Fruit fly (Drosophila melanogaster) whole organism: ENCODE results near the gene ssp7.

ENCODE experiments used
- CG8478 ChIP-seq: fragments of >200 bp; optimal IDR thresholded peaks from 2 replicates; lab custom pipeline; 2018; ENCODE audit warnings: inconsistent platforms
- Dll ChIP-seq: fragments of >200 bp; optimal IDR thresholded peaks from 2 replicates; lab custom pipeline; 2017
- EcR ChIP-seq, 2 experiments: fragments of >200 bp; optimal IDR thresholded peaks; 2 replicates each; lab custom pipeline; 2017; ENCODE audit warnings: missing biosample characterization in 2 of 2, missing genetic modification characterization in 2 of 2, missing genetic modification reagents in 2 of 2
- pan ChIP-seq: fragments of >200 bp; optimal IDR thresholded peaks from 2 replicates; lab custom pipeline; 2017
- psq ChIP-seq: fragments of >200 bp; optimal IDR thresholded peaks from 2 replicates; lab custom pipeline; 2017
- usp ChIP-seq: fragments of >200 bp; optimal IDR thresholded peaks from 2 replicates; lab custom pipeline; 2017; ENCODE audit warnings: missing biosample characterization, missing genetic modification characterization, mixed read lengths

Gene ssp7

DNA sequence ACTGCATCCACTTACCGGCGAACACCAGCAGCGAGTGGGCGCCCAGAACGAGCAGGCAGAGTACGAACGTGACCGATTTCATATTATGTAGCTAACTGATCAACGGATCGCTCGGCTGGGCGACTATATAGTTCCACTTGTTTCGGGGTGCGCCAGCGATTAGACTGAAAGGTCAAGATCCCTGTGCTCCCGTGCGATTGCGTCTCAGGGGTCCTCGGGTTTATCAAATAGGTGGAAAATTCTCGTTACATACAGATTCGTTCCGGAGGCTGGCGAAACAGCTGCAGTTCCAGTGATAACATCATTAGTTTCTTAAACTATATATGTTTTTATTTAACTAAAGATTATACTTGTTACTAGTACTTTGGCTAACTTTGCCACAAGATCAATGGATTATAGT lies at the start of gene ssp7:
ssp7 (minus strand) TSS at position 101 of the 400 bp plus-strand sequence.
- TF ChIP-seq psq (no peak), EcR (GFP tag; optimal IDR thresholded peaks at IDR 0.05; lab: Kevin White, UChicago) (no peak), CG8478 (lab: Kevin White, UChicago) (no peak)

DNA sequence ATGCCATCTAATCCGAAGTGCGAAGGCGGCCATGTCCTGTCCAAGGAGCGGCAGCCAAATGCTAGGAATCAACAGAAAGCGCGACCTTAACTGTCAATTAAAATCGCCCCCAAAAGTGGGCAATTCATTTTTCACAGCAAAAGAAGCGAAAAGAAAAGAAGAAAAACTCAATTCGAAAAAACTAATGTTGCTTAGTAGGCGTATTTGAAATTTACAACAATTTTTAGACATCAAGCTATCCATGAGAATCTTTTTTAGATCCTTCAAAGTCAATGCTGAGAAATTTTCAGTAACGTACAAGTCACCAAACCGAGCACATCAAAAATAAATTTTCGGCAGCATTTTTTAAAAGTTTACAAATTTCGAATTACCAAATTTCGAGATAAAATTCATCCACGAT lies 42.6 kb upstream of the ssp7 start, which contains the start of gene CG15200:
CG15200 (plus strand) TSS at position 301 of the 400 bp plus-strand sequence.
- TF ChIP-seq psq (no peak), Dll (lab: Kevin White, UChicago) (no peak), pan (no peak), EcR (GFP tag; optimal IDR thresholded peaks at IDR 0.05; lab: Kevin White, UChicago) (no peak), usp (GFP tag; lab: Kevin White, UChicago) (no peak), CG8478 (lab: Kevin White, UChicago) (no peak)

DNA sequence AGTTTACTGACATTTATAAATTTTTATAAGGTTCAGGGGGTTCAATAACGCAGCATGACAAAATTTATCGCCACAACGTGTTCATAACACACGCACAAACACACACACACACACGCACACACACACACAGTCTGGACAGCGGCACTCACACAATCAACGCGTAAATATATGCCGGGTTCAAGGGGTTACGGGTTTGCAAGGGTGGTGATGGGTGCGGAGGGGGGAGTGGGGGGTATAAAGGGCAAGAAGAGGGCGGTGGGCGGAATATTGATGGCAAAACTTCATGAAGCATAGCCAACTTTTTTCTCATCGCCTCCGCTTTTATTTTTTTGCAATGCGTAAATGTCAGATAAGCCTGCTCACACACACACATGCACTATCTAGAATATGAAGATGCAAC lies 36.0 kb upstream of the ssp7 start:
- TF ChIP-seq CG8478 (lab: Kevin White, UChicago) (no peak), pan (no peak)

DNA sequence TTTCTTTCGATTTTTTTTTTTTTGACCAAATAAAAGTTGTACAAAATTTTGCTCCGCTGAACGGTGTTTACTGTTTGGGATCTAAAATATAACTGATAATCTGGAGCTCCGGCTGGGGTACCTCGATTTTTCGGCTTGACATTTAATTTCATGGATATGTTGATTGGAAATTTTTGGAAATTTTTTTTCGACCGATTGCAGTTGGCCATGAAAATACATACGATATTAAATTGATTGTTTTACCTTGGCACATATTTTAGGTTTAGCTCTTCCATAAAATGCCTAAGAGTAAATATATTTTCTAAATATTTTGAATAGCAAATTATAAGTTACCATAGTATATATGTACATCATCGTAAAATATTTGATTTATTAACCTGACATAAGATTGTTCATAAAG lies 30.5 kb upstream of the ssp7 start, which contains the start of gene CG1394:
CG1394 (minus strand) TSS at position 101 of the 400 bp plus-strand sequence.
- TF ChIP-seq pan: no peak
- no peak for TF ChIP-seq EcR (GFP tag; optimal IDR thresholded peaks at IDR 0.05; lab: Kevin White, UChicago)
- TF ChIP-seq Dll (lab: Kevin White, UChicago): no peak
- TF ChIP-seq psq: no peak
- TF ChIP-seq CG8478 (lab: Kevin White, UChicago): no peak
- TF ChIP-seq usp (GFP tag; lab: Kevin White, UChicago): no peak

DNA sequence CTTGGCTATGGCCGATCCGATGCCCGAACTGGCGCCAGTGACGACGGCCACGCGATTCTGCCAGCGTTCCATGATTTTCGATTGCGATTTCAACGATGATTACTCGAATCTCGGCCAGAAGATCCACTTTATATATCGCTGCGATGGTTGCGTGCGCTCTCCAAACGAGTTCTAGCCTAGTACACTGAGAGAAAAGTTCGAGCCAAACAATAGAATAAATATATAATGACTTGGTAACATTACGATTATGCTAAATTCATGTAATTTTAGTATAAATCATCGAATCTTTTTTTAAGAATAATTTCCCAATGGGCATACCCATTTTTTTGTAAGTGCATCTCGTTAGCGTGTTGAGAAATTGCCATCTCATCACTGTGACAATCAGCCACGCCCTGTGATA lies 28.9 kb upstream of the ssp7 start, which contains the start of gene Antdh:
Antdh (minus strand) TSS at position 101 of the 400 bp plus-strand sequence.
- TF ChIP-seq psq (no peak), CG8478 (lab: Kevin White, UChicago) (no peak), Dll (lab: Kevin White, UChicago) (no peak), EcR (GFP tag; optimal IDR thresholded peaks at IDR 0.05; lab: Kevin White, UChicago) (no peak), pan (no peak), usp (GFP tag; lab: Kevin White, UChicago) (no peak)

DNA sequence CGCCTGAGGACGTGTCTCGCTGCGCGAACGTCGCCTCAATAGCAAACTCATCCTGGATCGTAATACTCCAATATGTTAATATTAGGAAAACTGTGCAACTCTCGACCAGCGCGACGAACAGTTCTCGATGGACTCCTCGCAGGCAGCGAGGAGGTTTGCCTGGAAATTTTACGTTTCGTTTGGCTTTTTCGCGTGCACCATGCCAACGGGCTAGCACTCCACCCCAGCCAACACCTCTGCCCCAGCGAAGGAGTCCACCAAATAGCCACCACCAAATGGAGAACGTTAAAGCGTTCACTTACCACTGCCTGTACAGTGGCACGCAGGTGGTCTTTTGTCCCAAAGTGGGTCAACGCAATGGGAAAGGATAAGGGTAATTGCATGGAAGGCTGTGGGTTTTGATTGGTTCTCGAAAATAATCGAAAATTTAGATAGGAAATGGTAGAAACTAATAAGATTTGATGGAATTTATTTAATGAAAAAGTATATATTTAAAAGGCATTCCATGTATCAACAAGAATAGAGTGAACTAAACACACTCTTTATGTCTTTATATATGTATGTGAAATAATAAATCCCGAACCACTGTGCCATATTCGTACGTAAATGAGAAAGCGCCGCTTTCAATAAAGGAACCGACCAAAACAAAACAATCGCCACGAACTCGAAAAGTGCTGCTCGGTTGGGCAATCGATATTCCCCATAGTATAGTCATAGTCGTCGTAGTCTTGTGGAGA lies 19.8 kb upstream of the ssp7 start, which contains the start of gene CG32668:
CG32668 (minus strand) TSS at position 51 of the 737 bp plus-strand sequence.
- no peak for TF ChIP-seq CG8478 (lab: Kevin White, UChicago)
- no peak for TF ChIP-seq usp (GFP tag; lab: Kevin White, UChicago)
- no peak for TF ChIP-seq Dll (lab: Kevin White, UChicago)
- no peak for TF ChIP-seq pan
- no peak for TF ChIP-seq EcR (GFP tag; optimal IDR thresholded peaks at IDR 0.05; lab: Kevin White, UChicago)
- TF ChIP-seq psq: no peak

DNA sequence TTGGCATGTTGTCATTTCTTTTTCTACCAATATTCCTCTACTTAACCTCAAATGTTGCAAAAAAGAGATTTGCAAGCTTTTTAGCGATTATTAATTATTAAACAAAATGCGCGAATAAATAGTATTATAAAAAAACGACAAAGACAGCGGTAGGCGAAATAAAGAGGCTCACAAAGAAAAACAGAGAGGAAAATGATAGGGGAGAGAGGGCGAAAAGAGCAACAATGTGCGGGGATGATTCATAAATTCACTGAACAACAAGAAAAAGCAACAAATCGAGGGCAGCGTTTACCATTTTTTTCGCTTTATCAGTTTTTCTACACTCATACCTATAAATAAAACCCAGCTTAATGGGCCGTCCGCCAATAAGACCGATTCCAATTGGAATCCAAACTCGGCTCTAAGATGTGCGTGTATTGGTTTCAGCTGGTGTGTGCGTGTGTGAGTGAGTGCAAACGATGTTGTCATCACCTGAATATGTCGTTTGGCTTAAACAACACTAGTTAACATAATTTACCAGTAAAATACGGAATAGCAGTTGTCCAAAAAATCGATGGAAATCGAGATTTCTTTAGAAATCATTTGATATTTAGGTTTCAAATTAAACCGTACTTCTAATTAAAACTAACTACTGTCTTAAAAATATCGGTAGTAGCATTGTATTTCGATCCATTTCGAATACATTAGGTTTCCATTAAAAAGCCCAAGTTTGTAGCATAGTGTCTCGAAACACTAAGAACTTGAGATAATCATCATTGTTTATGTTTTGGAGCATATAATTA lies 15.9 kb upstream of the ssp7 start:
- TF ChIP-seq pan (no peak), EcR (GFP tag; optimal IDR thresholded peaks at IDR 0.05; lab: Kevin White, UChicago) (no peak), usp (GFP tag; lab: Kevin White, UChicago) (no peak), Dll (lab: Kevin White, UChicago) (no peak), psq (no peak), CG8478 (lab: Kevin White, UChicago) (no peak)

DNA sequence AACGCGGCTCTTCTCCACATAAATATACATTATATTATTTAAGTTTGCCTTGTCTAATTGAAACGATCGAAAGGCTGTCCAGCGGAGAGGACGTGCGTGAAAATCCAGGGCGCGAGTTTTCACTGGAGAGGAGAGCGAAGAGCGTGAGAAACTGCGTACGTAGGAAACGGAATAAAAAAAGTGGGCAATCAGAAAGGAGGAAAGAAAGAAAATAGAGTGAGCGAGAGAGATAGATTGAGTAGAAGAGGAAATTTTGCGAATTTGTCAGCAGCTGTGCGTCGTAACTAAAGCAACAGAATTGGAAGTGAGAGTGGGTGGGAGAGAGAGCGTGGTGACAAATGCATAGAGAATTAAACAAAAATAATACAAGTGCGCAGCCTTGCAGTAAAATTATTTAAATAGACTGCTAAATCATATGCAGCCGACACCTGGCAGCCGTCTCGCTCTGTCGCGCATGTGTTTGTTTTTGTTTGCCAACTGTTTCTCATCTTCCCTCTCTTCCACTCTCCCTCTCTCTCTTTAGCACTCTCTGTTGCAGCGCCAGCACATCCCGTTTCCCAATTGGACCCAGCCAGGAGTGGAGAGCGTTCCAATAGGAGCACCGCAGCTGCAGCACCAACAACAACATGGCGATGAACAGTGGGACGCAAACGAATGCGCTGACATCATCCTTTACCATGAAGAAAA lies 14.6 kb upstream of the ssp7 start:
- no peak for TF ChIP-seq pan
- TF ChIP-seq CG8478 (lab: Kevin White, UChicago): peak; percentile 56
- TF ChIP-seq EcR (GFP tag; optimal IDR thresholded peaks at IDR 0.05; lab: Kevin White, UChicago): no peak
- TF ChIP-seq Dll (lab: Kevin White, UChicago): peak; percentile 83

DNA sequence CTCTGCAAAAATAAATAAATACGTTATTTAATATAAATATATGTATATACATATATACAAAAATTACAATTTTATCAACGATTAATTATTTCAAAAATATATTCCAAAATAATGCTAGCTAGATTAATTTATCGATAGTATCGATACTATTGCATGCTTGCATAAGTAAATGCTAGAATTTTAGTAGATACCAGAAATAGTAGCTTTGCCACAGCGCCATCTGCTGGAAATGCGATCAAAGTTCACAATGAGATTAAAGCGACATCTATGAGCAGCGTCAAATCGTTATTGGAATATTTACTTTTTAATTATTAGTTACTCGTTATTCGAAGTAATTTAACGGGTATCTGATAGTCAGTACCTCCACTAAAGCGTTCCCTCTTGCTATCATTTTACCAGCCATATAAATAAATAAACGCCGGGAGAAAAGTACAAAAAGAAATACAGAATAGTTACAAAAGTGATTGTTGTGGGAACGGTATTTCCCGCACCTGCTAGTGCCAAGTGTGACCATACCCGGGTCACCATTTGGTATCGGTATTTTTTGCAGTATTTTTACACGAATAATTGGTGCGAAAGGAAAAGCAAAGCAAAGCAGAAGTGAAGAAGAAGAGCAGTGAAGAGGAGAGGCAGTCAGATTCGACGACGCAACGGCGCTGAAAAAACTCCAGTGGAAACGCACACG lies 13.9 kb upstream of the ssp7 start, which contains the start of the genes rtv and Dlic:
rtv (minus strand) TSS at position 165 of the 685 bp plus-strand sequence.
Dlic (plus strand) TSS at position 596 of the 685 bp plus-strand sequence.
- TF ChIP-seq Dll (lab: Kevin White, UChicago) (no peak), pan (no peak), EcR (GFP tag; optimal IDR thresholded peaks at IDR 0.05; lab: Kevin White, UChicago) (no peak), psq (no peak), CG8478 (lab: Kevin White, UChicago) (no peak), usp (GFP tag; lab: Kevin White, UChicago) (no peak)

DNA sequence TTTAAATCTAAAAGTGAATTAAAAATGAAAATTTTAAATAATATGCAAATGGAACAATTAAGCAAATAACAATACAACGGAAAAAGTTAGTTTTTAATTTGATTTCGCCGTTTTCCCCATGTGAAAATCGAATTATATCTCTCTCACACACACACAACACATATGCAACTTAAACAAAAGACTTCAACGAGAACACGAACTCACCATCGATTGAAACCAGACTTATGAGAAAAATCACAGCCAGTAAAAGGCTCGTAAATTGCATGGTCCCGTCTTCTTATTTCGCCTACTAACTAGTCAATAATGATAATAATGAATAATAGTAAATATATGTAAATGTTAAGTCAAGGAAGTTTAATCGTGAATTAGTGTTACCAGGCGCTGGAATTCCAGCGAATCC lies 13.3 kb upstream of the ssp7 start:
- no peak for TF ChIP-seq CG8478 (lab: Kevin White, UChicago)
- no peak for TF ChIP-seq EcR (GFP tag; optimal IDR thresholded peaks at IDR 0.05; lab: Kevin White, UChicago)
- TF ChIP-seq Dll (lab: Kevin White, UChicago): no peak

DNA sequence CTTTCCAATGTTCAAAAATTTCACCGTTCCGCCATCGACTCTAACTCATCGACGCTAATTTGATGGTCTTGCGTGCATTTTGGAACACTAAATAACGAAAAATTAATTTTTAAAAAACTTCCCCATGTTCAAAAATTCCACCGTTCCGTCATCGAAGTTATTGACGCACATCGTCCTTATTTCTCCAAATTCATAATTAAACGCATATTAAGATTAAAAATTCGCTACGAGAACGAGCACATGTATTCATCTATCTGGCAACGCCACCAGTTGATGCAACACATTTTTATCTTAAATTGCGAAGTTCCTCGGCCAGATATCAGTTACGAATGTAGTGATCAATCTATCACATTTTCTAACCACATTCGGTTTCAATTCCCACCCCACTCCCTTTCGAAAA lies 9.1 kb upstream of the ssp7 start, which contains the start of gene Lint-1:
Lint-1 (plus strand) TSS at position 123 of the 400 bp plus-strand sequence.
- TF ChIP-seq usp (GFP tag; lab: Kevin White, UChicago): no peak
- no peak for TF ChIP-seq EcR (GFP tag; optimal IDR thresholded peaks at IDR 0.05; lab: Kevin White, UChicago)
- TF ChIP-seq psq: no peak
- TF ChIP-seq CG8478 (lab: Kevin White, UChicago): no peak
- no peak for TF ChIP-seq pan
- no peak for TF ChIP-seq Dll (lab: Kevin White, UChicago)
